In the genomic region with DNA sequence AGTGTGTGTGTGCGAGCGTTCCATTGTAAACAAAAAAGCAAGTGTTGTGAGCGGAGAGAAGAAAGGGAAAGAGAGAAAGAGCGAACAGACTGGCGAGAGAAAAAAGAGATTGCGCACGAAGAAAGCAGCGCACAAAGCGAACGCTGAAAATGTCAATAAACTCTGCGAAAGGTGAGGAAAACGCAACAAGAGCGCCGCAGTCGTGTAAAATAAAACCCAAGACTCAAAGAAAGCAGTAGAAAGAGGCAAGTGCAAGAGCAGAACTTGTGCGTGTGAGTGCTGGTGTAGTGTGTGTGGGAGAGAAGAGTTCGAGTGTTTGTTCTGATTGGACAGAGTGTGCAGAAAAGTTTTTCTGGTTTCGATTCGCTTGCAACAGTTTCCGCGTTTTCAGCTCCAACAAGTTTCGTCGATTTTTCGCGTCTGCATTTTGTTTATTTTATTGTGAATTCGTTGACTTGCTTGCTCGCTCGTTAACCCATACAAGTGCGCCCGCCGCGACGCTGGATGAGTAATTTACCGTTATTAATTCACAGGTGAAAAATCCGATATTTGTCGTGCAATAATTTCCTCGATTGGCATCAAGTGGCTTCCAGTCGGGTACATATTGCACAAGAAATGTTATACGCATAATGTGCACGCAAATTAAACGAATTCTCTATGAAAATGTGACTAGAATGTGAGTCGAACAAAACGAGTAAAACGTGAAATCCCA, we compare ENCODE assay signal across 5 fruit fly cellular contexts.
TF ChIP-seq lines count a peak whose summit lies in the region.

No protein-coding gene starts in this region.

TF ChIP-seq in whole organism, adult, 20 proteins besides CTCF, POLR2A, EP300 and RAD21 (continued from another document):
- TF ChIP-seq CG5204 (GFP tag; optimal IDR thresholded peaks at IDR 0.05; lab: Kevin White, UChicago) (no peak), Clk (GFP tag; optimal IDR thresholded peaks at IDR 0.05; lab: Kevin White, UChicago) (no peak), kay (GFP tag; lab: Kevin White, UChicago; ENCODE audit: borderline replicate concordance) (peak; percentile 13), CG1620 (GFP tag; optimal IDR thresholded peaks at IDR 0.05; lab: Kevin White, UChicago) (no peak)

TF ChIP-seq in whole organism, embryonic, 481 proteins besides CTCF, POLR2A, EP300 and RAD21 (continued from another document and continues in another):
- no peak for TF ChIP-seq CG33213 (GFP tag; optimal IDR thresholded peaks at IDR 0.05; lab: Kevin White, UChicago)
- no peak for TF ChIP-seq usp (GFP tag; optimal IDR thresholded peaks at IDR 0.05; lab: Kevin White, UChicago)
- no peak for TF ChIP-seq gem (tag; optimal IDR thresholded peaks at IDR 0.05; lab: Kevin White, UChicago)
- TF ChIP-seq HmgZ (tag; optimal IDR thresholded peaks at IDR 0.05; lab: Kevin White, UChicago) = no peak
- no peak for TF ChIP-seq sug (tag; optimal IDR thresholded peaks at IDR 0.05; lab: Kevin White, UChicago)
- TF ChIP-seq CG30431 (GFP tag; optimal IDR thresholded peaks at IDR 0.05; lab: Kevin White, UChicago) = no peak
- TF ChIP-seq chm (GFP tag; IDR thresholded peaks at IDR 0.05; lab: Robert Waterston, UW) = no peak
- peak; percentile 18 for TF ChIP-seq zf30C (GFP tag; optimal IDR thresholded peaks at IDR 0.05; lab: Kevin White, UChicago)
- TF ChIP-seq cg (GFP tag; optimal IDR thresholded peaks at IDR 0.05; lab: Kevin White, UChicago) = peak; percentile 83
- TF ChIP-seq CG8281 (tag; optimal IDR thresholded peaks at IDR 0.05; lab: Kevin White, UChicago) = no peak
- TF ChIP-seq Pdp1 (GFP tag; optimal IDR thresholded peaks at IDR 0.05; lab: Kevin White, UChicago) = no peak
- peak; percentile 22 for TF ChIP-seq stwl (tag; optimal IDR thresholded peaks at IDR 0.05; lab: Kevin White, UChicago)
- TF ChIP-seq pita (GFP tag; optimal IDR thresholded peaks at IDR 0.05; lab: Kevin White, UChicago) = peak; percentile 28
- no peak for TF ChIP-seq Bteb2 (GFP tag; optimal IDR thresholded peaks at IDR 0.05; lab: Kevin White, UChicago)
- no peak for TF ChIP-seq mirr (GFP tag; optimal IDR thresholded peaks at IDR 0.05; lab: Kevin White, UChicago)
- TF ChIP-seq Aef1 (GFP tag; IDR thresholded peaks at IDR 0.05; lab: Robert Waterston, UW) = no peak
- TF ChIP-seq toy (GFP tag; IDR thresholded peaks at IDR 0.05; lab: Robert Waterston, UW) = no peak
- TF ChIP-seq insv (GFP tag; optimal IDR thresholded peaks at IDR 0.05; lab: Kevin White, UChicago) = peak; percentile 8 to 93
- no peak for TF ChIP-seq ken (GFP tag; IDR thresholded peaks at IDR 0.05; lab: Robert Waterston, UW)
- no peak for TF ChIP-seq CG31224 (GFP tag; IDR thresholded peaks at IDR 0.05; lab: Robert Waterston, UW)
- no peak for TF ChIP-seq inv (GFP tag; IDR thresholded peaks at IDR 0.05; lab: Robert Waterston, UW; ENCODE audit: partially characterized antibody)
- no peak for TF ChIP-seq CG6689 (GFP tag; IDR thresholded peaks at IDR 0.05; lab: Robert Waterston, UW)
- TF ChIP-seq CG5180 (GFP tag; optimal IDR thresholded peaks at IDR 0.05; lab: Kevin White, UChicago) = peak; percentile 68
- TF ChIP-seq CG34376 (GFP tag; optimal IDR thresholded peaks at IDR 0.05; lab: Kevin White, UChicago) = no peak
- no peak for TF ChIP-seq Meics (GFP tag; optimal IDR thresholded peaks at IDR 0.05; lab: Kevin White, UChicago)
- peak; percentile 85 for TF ChIP-seq Nf-YB (GFP tag; optimal IDR thresholded peaks at IDR 0.05; lab: Kevin White, UChicago)
- TF ChIP-seq vvl (GFP tag; IDR thresholded peaks at IDR 0.05; lab: Robert Waterston, UW) = no peak
- no peak for TF ChIP-seq kah (GFP tag; optimal IDR thresholded peaks at IDR 0.05; lab: Kevin White, UChicago)
- no peak for TF ChIP-seq CG14965 (GFP tag; optimal IDR thresholded peaks at IDR 0.05; lab: Kevin White, UChicago; ENCODE audit: borderline replicate concordance)
- TF ChIP-seq oc (tag; optimal IDR thresholded peaks at IDR 0.05; lab: Kevin White, UChicago) = no peak
- TF ChIP-seq CG1603 (tag; optimal IDR thresholded peaks at IDR 0.05; lab: Kevin White, UChicago) = no peak

TF ChIP-seq in whole organism, prepupa, 60 proteins besides CTCF, POLR2A, EP300 and RAD21 (continued from another document):
- TF ChIP-seq CG3919 (GFP tag; optimal IDR thresholded peaks at IDR 0.05; lab: Kevin White, UChicago) (peak; percentile 35), CG8319 (GFP tag; optimal IDR thresholded peaks at IDR 0.05; lab: Kevin White, UChicago) (no peak), topi (GFP tag; optimal IDR thresholded peaks at IDR 0.05; lab: Kevin White, UChicago) (no peak), Met (GFP tag; optimal IDR thresholded peaks at IDR 0.05; lab: Kevin White, UChicago) (peak; percentile 10), Lpt (GFP tag; optimal IDR thresholded peaks at IDR 0.05; lab: Kevin White, UChicago) (peak; percentile 75), svp (GFP tag; lab: Kevin White, UChicago) (no peak)
TF ChIP-seq in whole organism, prepupa: peak in this region for 16.

TF ChIP-seq in whole organism, pupa, 21 proteins besides CTCF, POLR2A, EP300 and RAD21 (continued from another document):
- peak; percentile 29 for TF ChIP-seq CG34367 (tag; optimal IDR thresholded peaks at IDR 0.05; lab: Kevin White, UChicago)
- no peak for TF ChIP-seq CG8159 (tag; optimal IDR thresholded peaks at IDR 0.05; lab: Kevin White, UChicago)
TF ChIP-seq in whole organism, pupa: peak in this region for 5.

TF ChIP-seq in whole organism, wandering third instar larva, 38 proteins besides CTCF, POLR2A, EP300 and RAD21 (continued from another document):
- TF ChIP-seq HLH106 (tag; optimal IDR thresholded peaks at IDR 0.05; lab: Kevin White, UChicago) (no peak), dmrt93B (GFP tag; optimal IDR thresholded peaks at IDR 0.05; lab: Kevin White, UChicago) (no peak), Dfd (GFP tag; optimal IDR thresholded peaks at IDR 0.05; lab: Kevin White, UChicago) (no peak), dl (GFP tag; optimal IDR thresholded peaks at IDR 0.05; lab: Kevin White, UChicago; ENCODE audit: insufficient read depth in 1 of 2, partially characterized antibody in 2 of 2) (peak; percentile 62 to 73), psq (GFP tag; optimal IDR thresholded peaks at IDR 0.05; lab: Kevin White, UChicago) (peak; percentile 99), CG32264 (GFP tag; optimal IDR thresholded peaks at IDR 0.05; lab: Kevin White, UChicago) (peak; percentile 18)
TF ChIP-seq in whole organism, wandering third instar larva: peak in this region for 15.
